Worm (Caenorhabditis elegans): ENCODE data around the gene nhr-58.

- TF ChIP-seq nhr-21 (tag; optimal IDR thresholded peaks at IDR 0.05) = no peak
- no peak for TF ChIP-seq nhr-23 (tag; optimal IDR thresholded peaks at IDR 0.05)
- TF ChIP-seq skn-1 (tag; optimal IDR thresholded peaks at IDR 0.05) = no peak
- no peak for TF ChIP-seq lsy-2 (tag; optimal IDR thresholded peaks at IDR 0.05)
- TF ChIP-seq mdl-1 (tag; optimal IDR thresholded peaks at IDR 0.05) = no peak
- TF ChIP-seq nhr-11 (tag; optimal IDR thresholded peaks at IDR 0.05) = no peak
- TF ChIP-seq lin-39 (tag; optimal IDR thresholded peaks at IDR 0.05) = no peak
- no peak for TF ChIP-seq unc-39 (tag; optimal IDR thresholded peaks at IDR 0.05)
Observed at ce11 chrV:521517-521916, 10.5 kb upstream of the nhr-58 start, which contains the start of gene srw-107.
